Worm (Caenorhabditis elegans): ENCODE measurements around the gene Y25C1A.6.

DNA sequence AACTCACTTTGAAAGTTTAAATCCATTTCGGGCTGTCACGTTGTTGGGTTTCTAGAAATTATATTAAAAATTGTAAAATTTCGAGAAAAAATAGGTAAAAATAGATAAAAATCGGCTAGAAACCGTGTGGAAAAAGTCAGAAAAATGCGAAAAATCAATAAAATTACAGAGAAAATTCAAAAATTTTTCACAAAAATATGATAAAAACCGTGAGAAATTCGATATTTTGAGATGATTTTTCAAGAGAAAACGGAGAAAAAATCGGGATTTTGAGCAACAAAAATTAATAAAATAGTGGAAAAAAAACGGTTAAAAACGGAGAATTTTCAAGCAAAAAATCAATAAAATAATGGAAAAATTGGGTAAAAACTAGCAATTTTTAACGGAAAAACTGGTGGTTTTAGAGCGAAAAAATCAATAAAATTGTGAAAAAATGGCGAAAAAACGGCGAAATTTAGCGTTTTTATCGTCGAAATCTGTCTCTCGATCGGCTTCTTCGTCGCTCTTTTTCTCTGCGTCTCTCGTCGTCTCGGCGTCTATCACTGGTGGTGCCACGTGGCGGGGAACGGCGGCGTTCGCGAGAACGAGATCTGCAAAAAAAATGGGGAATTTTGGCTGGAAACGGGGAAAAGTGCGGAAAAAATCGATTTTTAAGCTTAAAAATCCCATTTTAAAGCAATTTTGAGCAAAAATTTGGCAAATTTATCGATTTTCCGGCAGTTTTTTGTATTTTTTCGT lies 10.3 kb downstream of the Y25C1A.6 start, which contains the start of gene Y25C1A.7:
- TF ChIP-seq snpc-4 (tag; optimal IDR thresholded peaks at IDR 0.05) (no peak), fkh-10 (GFP tag; optimal IDR thresholded peaks at IDR 0.05) (no peak), nhr-237 (tag; optimal IDR thresholded peaks at IDR 0.05) (no peak), unc-62 (GFP tag; optimal IDR thresholded peaks at IDR 0.05) (no peak), ztf-11 (tag; optimal IDR thresholded peaks at IDR 0.05) (no peak), pqm-1 (tag; optimal IDR thresholded peaks at IDR 0.05) (no peak), nhr-25 (tag; optimal IDR thresholded peaks at IDR 0.05) (no peak), fkh-2 (tag; optimal IDR thresholded peaks at IDR 0.05) (no peak)

Measured in whole organism, L3 larva.